Worm (Caenorhabditis elegans): ENCODE measurements around the gene M01H9.4.

Gene M01H9.4

ce11 chrIV:4459342-4459741 is 23.4 kb downstream of the M01H9.4 start:
- no peak for TF ChIP-seq ceh-14 (tag; optimal IDR thresholded peaks at IDR 0.05)
- TF ChIP-seq ama-1 (optimal IDR thresholded peaks at IDR 0.05): no peak
- no peak for TF ChIP-seq dmd-4 (tag; optimal IDR thresholded peaks at IDR 0.05; ENCODE audit: borderline replicate concordance)
- TF ChIP-seq ceh-24 (tag; optimal IDR thresholded peaks at IDR 0.05): no peak
- TF ChIP-seq fkh-6 (tag; optimal IDR thresholded peaks at IDR 0.05): no peak
- TF ChIP-seq sox-4 (tag; optimal IDR thresholded peaks at IDR 0.05): no peak
- no peak for TF ChIP-seq che-1 (tag; optimal IDR thresholded peaks at IDR 0.05)
- no peak for TF ChIP-seq nfya-1 (tag; optimal IDR thresholded peaks at IDR 0.05)

ce11 chrIV:4456658-4457057 is 26.1 kb downstream of the M01H9.4 start:
- TF ChIP-seq nhr-232 (tag; optimal IDR thresholded peaks at IDR 0.05) (no peak), ceh-34 (tag; optimal IDR thresholded peaks at IDR 0.05) (no peak), ceh-6 (GFP tag; optimal IDR thresholded peaks at IDR 0.05) (no peak), npax-4 (tag; optimal IDR thresholded peaks at IDR 0.05) (no peak), ceh-14 (tag; optimal IDR thresholded peaks at IDR 0.05) (no peak), pqm-1 (tag; optimal IDR thresholded peaks at IDR 0.05) (no peak), pax-1 (tag; optimal IDR thresholded peaks at IDR 0.05) (no peak), pha-2 (tag; optimal IDR thresholded peaks at IDR 0.05) (no peak)

DNA sequence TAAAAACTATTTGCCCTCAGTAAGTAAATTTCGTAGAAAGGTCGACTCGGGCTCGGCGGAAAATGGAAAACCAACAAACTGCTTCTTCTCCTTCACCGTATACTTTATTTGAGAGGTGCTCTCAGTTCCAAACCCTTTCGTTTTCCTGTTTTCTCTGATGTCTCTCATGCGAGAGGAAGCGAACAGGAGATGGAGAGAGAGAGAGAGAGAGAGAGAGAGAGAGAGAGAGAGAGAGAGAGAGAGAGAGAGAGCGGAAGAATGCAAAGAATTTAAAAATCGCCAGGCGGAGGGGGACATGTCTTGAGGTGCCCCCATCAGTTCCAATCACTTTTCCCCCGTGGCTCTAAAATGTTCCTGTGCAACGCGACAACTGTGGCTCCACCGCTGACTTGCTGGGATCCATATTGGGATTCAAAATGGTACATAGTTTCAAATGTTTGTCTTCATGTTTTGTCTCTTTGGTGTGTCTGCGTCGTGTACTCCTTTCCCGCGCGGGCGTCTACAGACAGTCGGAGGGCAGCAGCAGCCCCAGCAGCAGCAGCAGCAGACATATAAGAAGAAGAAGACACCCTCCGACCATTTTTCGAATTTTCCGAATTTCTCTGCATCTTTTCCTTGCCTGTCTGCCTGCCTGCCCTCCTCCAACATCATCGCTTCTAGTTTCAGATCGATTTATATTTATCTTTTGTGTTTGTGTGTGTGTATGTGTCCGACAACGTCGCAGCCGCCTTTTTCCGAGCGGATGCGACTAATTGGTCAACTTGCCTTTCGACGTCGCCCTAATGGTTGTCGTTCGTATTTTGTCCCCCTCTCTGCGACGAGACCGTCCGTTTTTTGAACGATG is 28.2 kb downstream of the M01H9.4 start, which contains the start of gene R08C7.11:
Gene R08C7.11, minus strand, starts transcription at position 608 of the 844 bp plus-strand sequence.
- no peak for TF ChIP-seq eyg-1 (tag; optimal IDR thresholded peaks at IDR 0.05)
- no peak for TF ChIP-seq fkh-6 (tag; optimal IDR thresholded peaks at IDR 0.05)
- no peak for TF ChIP-seq zip-5 (tag; optimal IDR thresholded peaks at IDR 0.05)
- peak; percentile 50 for TF ChIP-seq sdc-2 (tag; optimal IDR thresholded peaks at IDR 0.05)
- TF ChIP-seq tbx-2 (tag; optimal IDR thresholded peaks at IDR 0.05): no peak
- peak; percentile 17 for TF ChIP-seq ceh-6 (GFP tag; optimal IDR thresholded peaks at IDR 0.05)
- TF ChIP-seq dmd-4 (tag; optimal IDR thresholded peaks at IDR 0.05; ENCODE audit: borderline replicate concordance): no peak
- TF ChIP-seq nhr-232 (tag; optimal IDR thresholded peaks at IDR 0.05): no peak
- TF ChIP-seq ceh-18 (tag; optimal IDR thresholded peaks at IDR 0.05): peak; percentile 30
- TF ChIP-seq nfya-1 (tag; optimal IDR thresholded peaks at IDR 0.05): peak; percentile 16
- TF ChIP-seq Y22D7AL.16 (tag; optimal IDR thresholded peaks at IDR 0.05): no peak
- no peak for TF ChIP-seq C38D4.7 (GFP tag; optimal IDR thresholded peaks at IDR 0.05)
- TF ChIP-seq ceh-34 (tag; optimal IDR thresholded peaks at IDR 0.05): no peak

DNA sequence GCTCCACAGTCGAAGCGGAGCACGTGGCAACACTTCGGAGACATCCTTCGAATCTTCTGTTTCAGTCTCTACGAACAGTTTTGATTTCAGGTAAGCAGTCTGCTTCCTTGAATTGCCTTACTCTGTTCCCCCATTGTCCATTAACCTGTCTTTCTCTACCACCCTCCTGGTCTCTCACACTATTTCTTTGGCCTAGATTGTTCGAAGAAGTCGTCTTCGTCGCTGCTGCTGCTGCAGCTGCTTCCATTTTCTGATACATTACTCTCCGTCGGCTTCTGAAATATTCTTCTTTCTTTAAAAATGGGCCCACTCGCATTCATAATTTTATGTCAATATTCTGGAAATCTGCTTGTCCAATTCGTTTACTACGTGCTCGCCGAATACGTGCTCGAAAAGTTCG is 31.1 kb downstream of the M01H9.4 start, which contains the start of gene R08C7.1:
Gene R08C7.1, plus strand, starts transcription at position 301 of the 400 bp plus-strand sequence.
- TF ChIP-seq sox-2 (GFP tag; IDR thresholded peaks at IDR 0.05) (no peak), lim-6 (tag; optimal IDR thresholded peaks at IDR 0.05) (no peak), ceh-24 (tag; optimal IDR thresholded peaks at IDR 0.05) (no peak), unc-42 (tag; optimal IDR thresholded peaks at IDR 0.05) (no peak)

DNA sequence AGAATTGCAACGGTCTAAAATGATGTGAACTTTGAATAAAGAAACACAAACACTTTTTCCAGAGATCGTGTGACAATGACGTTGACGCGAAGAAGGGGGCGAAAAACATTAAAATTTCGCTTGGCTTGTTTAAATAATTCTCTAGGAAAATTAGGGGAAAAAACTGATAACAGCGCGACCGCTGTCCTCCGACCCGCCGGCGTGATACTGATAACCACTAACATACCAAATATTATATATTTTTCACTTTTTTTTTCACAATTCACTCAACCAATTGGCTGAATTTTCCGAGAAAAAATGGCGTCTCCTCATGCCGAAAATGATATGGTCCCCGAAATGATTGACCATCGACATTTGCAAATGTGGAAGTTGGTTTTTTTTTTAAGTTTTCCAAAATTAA is 32.9 kb downstream of the M01H9.4 start:
- peak; percentile 75 for TF ChIP-seq elt-2 (tag; optimal IDR thresholded peaks at IDR 0.05)
- no peak for TF ChIP-seq K09A11.1 (tag; optimal IDR thresholded peaks at IDR 0.05; ENCODE audit: insufficient read depth)
- no peak for TF ChIP-seq tbx-2 (tag; optimal IDR thresholded peaks at IDR 0.05)
- no peak for TF ChIP-seq ceh-19 (GFP tag; optimal IDR thresholded peaks at IDR 0.05)

ce11 chrIV:4449439-4449838 is 33.3 kb downstream of the M01H9.4 start, which contains the start of gene R08C7.12:
TSS of gene R08C7.12 (plus strand) at chrIV:4449739.
- TF ChIP-seq K09A11.1 (tag; optimal IDR thresholded peaks at IDR 0.05; ENCODE audit: insufficient read depth): no peak
- TF ChIP-seq sdc-2 (tag; optimal IDR thresholded peaks at IDR 0.05): no peak
- no peak for TF ChIP-seq che-1 (tag; optimal IDR thresholded peaks at IDR 0.05)
- TF ChIP-seq zip-5 (tag; optimal IDR thresholded peaks at IDR 0.05): no peak
- TF ChIP-seq unc-86 (tag; optimal IDR thresholded peaks at IDR 0.05): no peak
- no peak for TF ChIP-seq npax-4 (tag; optimal IDR thresholded peaks at IDR 0.05)

All from whole organism, late embryonic.